Fruit fly (Drosophila melanogaster) whole organism, embryonic: ENCODE results near the gene CG34135.

Source experiments
- gcm ChIP-seq: fragments of 200-800 bp; sonication (Bioruptor generic); optimal IDR thresholded peaks from 2 replicates; lab custom pipeline; 2019; ENCODE audit warnings: missing biosample characterization, mild to moderate bottlenecking, missing genetic modification characterization, moderate library complexity
- rib ChIP-seq: fragments of 200-800 bp; sonication (Bioruptor generic); IDR thresholded peaks from 2 replicates; pipeline ENCODE4 v1.3.6; 2022; ENCODE audit warnings: missing biosample characterization, missing genetic modification characterization

DNA sequence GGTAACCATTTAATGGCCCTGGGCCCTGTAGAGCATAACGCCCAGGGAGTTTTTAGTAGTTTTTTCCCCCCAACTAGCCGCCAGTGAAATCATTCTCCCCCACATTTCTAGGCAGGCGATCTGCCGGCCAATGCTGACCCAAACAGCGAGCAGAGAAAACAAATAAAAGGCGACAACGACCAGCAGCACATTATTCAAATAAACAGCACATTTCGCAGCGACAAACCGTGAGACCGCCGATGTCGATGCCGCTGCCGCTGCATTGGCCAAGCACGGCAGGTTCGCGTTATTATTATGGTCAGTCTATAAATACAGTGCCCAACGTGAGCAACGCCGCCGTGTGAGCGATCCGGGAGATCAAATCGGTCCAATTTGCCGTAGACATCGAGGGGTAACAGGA lies 49.1 kb downstream of the CG34135 start, which contains the start of gene CG11760:
- TF ChIP-seq rib (GFP tag; lab: Robert Waterston, UW), result no peak
- no peak for TF ChIP-seq gcm (GFP tag; lab: Kevin White, UChicago)
